Worm (Caenorhabditis elegans) whole organism, young adult: Measurements from ENCODE around the gene K06A9.1.

ENCODE experiments used
- Y53F4B.3 ChIP-seq: fragments of 200-800 bp; sonication (Bioruptor generic); IDR thresholded peaks from 2 replicates; pipeline ENCODE4 v1.3.6; 2022; ENCODE audit warnings: missing genetic modification reagents, missing genetic modification characterization, missing compliant biosample characterization
- ZK185.1 ChIP-seq: sonication (generic microtip); optimal IDR thresholded peaks from 2 replicates; lab custom pipeline; 2016; ENCODE audit warnings: mild to moderate bottlenecking, missing genetic modification characterization, missing compliant biosample characterization; ENCODE audit not compliant: poor library complexity, severe bottlenecking
- aptf-2 ChIP-seq: fragments of 200-800 bp; sonication (Bioruptor generic); conservative IDR thresholded peaks from 2 replicates; pipeline ENCODE4 v1.3.6; 2022; ENCODE audit warnings: missing genetic modification reagents, missing genetic modification characterization, missing compliant biosample characterization
- athp-1 ChIP-seq: sonication (generic microtip); optimal IDR thresholded peaks from 2 replicates; lab custom pipeline; 2017; ENCODE audit warnings: mild to moderate bottlenecking, missing genetic modification characterization, missing compliant biosample characterization
- bed-1 ChIP-seq: fragments of 200-800 bp; sonication (Bioruptor generic); IDR thresholded peaks from 2 replicates; pipeline ENCODE4 v1.3.6; 2022; ENCODE audit warnings: missing genetic modification reagents, missing genetic modification characterization, missing compliant biosample characterization
- efl-1 ChIP-seq: fragments of 150-350 bp; optimal IDR thresholded peaks from 2 replicates; lab custom pipeline; 2014; ENCODE audit warnings: missing biosample characterization, missing genetic modification reagents, missing genetic modification characterization
- nfya-1 ChIP-seq: sonication (generic microtip); optimal IDR thresholded peaks from 2 replicates; lab custom pipeline; 2017; ENCODE audit warnings: antibody characterized with exemption, missing compliant biosample characterization, missing genetic modification characterization, borderline replicate concordance; ENCODE audit not compliant: insufficient read depth
- nhr-27 ChIP-seq: fragments of 200-800 bp; sonication (Bioruptor generic); optimal IDR thresholded peaks from 2 replicates; lab custom pipeline; 2018; ENCODE audit warnings: mild to moderate bottlenecking, missing genetic modification characterization, moderate library complexity, missing compliant biosample characterization
- pha-4 ChIP-seq: fragments of 150-350 bp; sonication (generic microtip); optimal IDR thresholded peaks from 2 replicates; lab custom pipeline; 2014; ENCODE audit warnings: missing biosample characterization, missing genetic modification reagents, missing genetic modification characterization
- ztf-18 ChIP-seq: sonication (generic microtip); optimal IDR thresholded peaks from 2 replicates; lab custom pipeline; 2016; ENCODE audit warnings: missing genotype, mild to moderate bottlenecking, missing genetic modification characterization, missing compliant biosample characterization
- ztf-22 ChIP-seq: fragments of 200-800 bp; sonication (Bioruptor generic); optimal IDR thresholded peaks from 2 replicates; lab custom pipeline; 2018; ENCODE audit warnings: mild to moderate bottlenecking, missing genetic modification characterization, moderate library complexity, missing compliant biosample characterization

DNA sequence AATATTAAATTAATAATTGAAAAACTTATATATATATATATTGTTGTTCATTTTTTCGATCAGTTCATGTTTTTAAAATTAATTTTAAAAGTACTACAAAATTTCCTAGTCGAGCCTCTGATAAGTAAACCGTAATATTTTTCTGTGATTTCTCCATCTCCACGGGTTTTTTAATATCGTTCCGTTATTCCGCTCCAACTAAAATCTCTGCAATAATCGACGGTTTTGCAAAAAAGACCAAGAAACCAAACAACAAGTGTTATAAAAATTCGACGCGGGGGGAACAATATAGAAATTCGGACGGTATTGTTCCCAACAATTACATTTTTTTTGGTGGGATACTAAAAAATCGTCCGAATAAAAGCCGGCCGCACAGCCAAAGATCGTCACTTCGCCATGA, 44.8 kb upstream of the K06A9.1 start, which contains the start of gene F09E10.1:
- TF ChIP-seq athp-1 (tag; lab: Kevin White, UChicago), result no peak
- no peak for TF ChIP-seq bed-1 (GFP tag; lab: Robert Waterston, UW)
- TF ChIP-seq nfya-1, result no peak
- no peak for TF ChIP-seq aptf-2 (GFP tag; lab: Robert Waterston, UW)
- TF ChIP-seq pha-4 (tag; lab: Kevin White, UChicago), result no peak
- TF ChIP-seq ZK185.1 (tag; lab: Kevin White, UChicago), result no peak
- TF ChIP-seq ztf-22 (GFP tag; lab: Kevin White, UChicago), result no peak
- no peak for TF ChIP-seq Y53F4B.3 (GFP tag; lab: Robert Waterston, UW)
- no peak for TF ChIP-seq nhr-27 (tag; lab: Kevin White, UChicago)
- TF ChIP-seq ztf-18 (tag; lab: Kevin White, UChicago), result no peak
- TF ChIP-seq efl-1 (GFP tag; lab: Kevin White, UChicago), result no peak
